Worm (Caenorhabditis elegans) whole organism, late embryonic: ENCODE data around the gene F44B9.8.

Experiments
- K02D7.2 ChIP-seq: sonication (generic microtip); optimal IDR thresholded peaks from 2 replicates; lab custom pipeline; 2017; ENCODE audit warnings: mild to moderate bottlenecking, missing genetic modification characterization, missing compliant biosample characterization
- K09A11.1 ChIP-seq: sonication (generic microtip); optimal IDR thresholded peaks from 2 replicates; lab custom pipeline; 2017; ENCODE audit warnings: antibody characterized with exemption, mild to moderate bottlenecking, missing genetic modification characterization, missing compliant biosample characterization; ENCODE audit not compliant: insufficient read depth
- T23F11.4 ChIP-seq: fragments of 200-800 bp; sonication (Bioruptor generic); optimal IDR thresholded peaks from 2 replicates; lab custom pipeline; 2018; ENCODE audit warnings: mild to moderate bottlenecking, missing genetic modification characterization, missing compliant biosample characterization
- Y22D7AL.16 ChIP-seq: sonication (generic microtip); optimal IDR thresholded peaks from 2 replicates; lab custom pipeline; 2016; ENCODE audit warnings: missing genetic modification characterization, missing compliant biosample characterization
- ahr-1 ChIP-seq: sonication (generic microtip); optimal IDR thresholded peaks from 2 replicates; lab custom pipeline; 2016; ENCODE audit warnings: missing genetic modification characterization, missing compliant biosample characterization
- ceh-22 ChIP-seq: sonication (generic microtip); optimal IDR thresholded peaks from 2 replicates; lab custom pipeline; 2017; ENCODE audit warnings: missing biosample characterization, missing genetic modification characterization
- ceh-24 ChIP-seq: sonication (generic microtip); optimal IDR thresholded peaks from 2 replicates; lab custom pipeline; 2016; ENCODE audit warnings: mild to moderate bottlenecking, missing genetic modification characterization, missing compliant biosample characterization
- ceh-34 ChIP-seq: sonication (generic microtip); optimal IDR thresholded peaks from 2 replicates; lab custom pipeline; 2016; ENCODE audit warnings: mild to moderate bottlenecking, missing genetic modification characterization, missing compliant biosample characterization
- ceh-48 ChIP-seq: sonication (generic microtip); optimal IDR thresholded peaks from 2 replicates; lab custom pipeline; 2016; ENCODE audit warnings: missing genetic modification characterization, inconsistent platforms, missing compliant biosample characterization
- ceh-6 ChIP-seq: fragments of 200-800 bp; sonication (Bioruptor generic); optimal IDR thresholded peaks from 2 replicates; lab custom pipeline; 2018; ENCODE audit warnings: mild to moderate bottlenecking, missing genetic modification characterization, missing compliant biosample characterization
- dmd-4 ChIP-seq: sonication (generic microtip); optimal IDR thresholded peaks from 2 replicates; lab custom pipeline; 2016; ENCODE audit warnings: borderline replicate concordance, missing genetic modification characterization, missing compliant biosample characterization
- dve-1 ChIP-seq: sonication (generic microtip); optimal IDR thresholded peaks from 2 replicates; lab custom pipeline; 2017; ENCODE audit warnings: antibody characterized with exemption, mild to moderate bottlenecking, missing genetic modification characterization, missing compliant biosample characterization
- elt-2 ChIP-seq: sonication (generic microtip); optimal IDR thresholded peaks from 2 replicates; lab custom pipeline; 2016; ENCODE audit warnings: missing genetic modification reagents, missing genetic modification characterization, missing compliant biosample characterization
- ets-4 ChIP-seq: sonication (generic microtip); optimal IDR thresholded peaks from 2 replicates; lab custom pipeline; 2016; ENCODE audit warnings: missing genetic modification characterization, missing compliant biosample characterization
- eyg-1 ChIP-seq: sonication (generic microtip); optimal IDR thresholded peaks from 2 replicates; lab custom pipeline; 2016; ENCODE audit warnings: missing genotype, missing genetic modification characterization, missing compliant biosample characterization
- fax-1 ChIP-seq: sonication (generic microtip); optimal IDR thresholded peaks from 2 replicates; lab custom pipeline; 2016; ENCODE audit warnings: missing genotype, missing genetic modification characterization, missing compliant biosample characterization
- fkh-10 ChIP-seq: fragments of 150-350 bp; optimal IDR thresholded peaks from 2 replicates; lab custom pipeline; 2014; ENCODE audit warnings: missing biosample characterization, missing genetic modification reagents, missing genetic modification characterization
- hlh-13 ChIP-seq: fragments of 200-800 bp; sonication (Bioruptor generic); optimal IDR thresholded peaks from 2 replicates; lab custom pipeline; 2018; ENCODE audit warnings: mild to moderate bottlenecking, missing genetic modification characterization, missing compliant biosample characterization
- hlh-30 ChIP-seq: sonication (generic microtip); optimal IDR thresholded peaks from 2 replicates; lab custom pipeline; 2017; ENCODE audit warnings: antibody characterized with exemption, missing genetic modification characterization, missing compliant biosample characterization; ENCODE audit not compliant: insufficient read depth
- hlh-6 ChIP-seq: sonication (generic microtip); optimal IDR thresholded peaks from 2 replicates; lab custom pipeline; 2016; ENCODE audit warnings: missing genotype, missing genetic modification characterization, missing compliant biosample characterization
- hlh-8 ChIP-seq: sonication (generic microtip); optimal IDR thresholded peaks from 2 replicates; lab custom pipeline; 2016; ENCODE audit warnings: missing genotype, missing genetic modification characterization, missing compliant biosample characterization
- lin-11 ChIP-seq: fragments of 200-800 bp; sonication (Bioruptor generic); optimal IDR thresholded peaks from 2 replicates; lab custom pipeline; 2018; ENCODE audit warnings: mild to moderate bottlenecking, missing genetic modification characterization, missing compliant biosample characterization
- npax-4 ChIP-seq: sonication (generic microtip); optimal IDR thresholded peaks from 2 replicates; lab custom pipeline; 2016; ENCODE audit warnings: missing genetic modification characterization, missing compliant biosample characterization
- odd-2 ChIP-seq: sonication (generic microtip); optimal IDR thresholded peaks from 2 replicates; lab custom pipeline; 2017; ENCODE audit warnings: antibody characterized with exemption, mild to moderate bottlenecking, missing genetic modification characterization, missing compliant biosample characterization
- pag-3 ChIP-seq: sonication (generic microtip); optimal IDR thresholded peaks from 2 replicates; lab custom pipeline; 2016; ENCODE audit warnings: missing compliant biosample characterization, missing genetic modification characterization, borderline replicate concordance
- sox-4 ChIP-seq: sonication (generic microtip); optimal IDR thresholded peaks from 2 replicates; lab custom pipeline; 2017; ENCODE audit warnings: mild to moderate bottlenecking, missing genetic modification characterization, inconsistent platforms, missing compliant biosample characterization
- unc-86 ChIP-seq: sonication (generic microtip); optimal IDR thresholded peaks from 2 replicates; lab custom pipeline; 2016; ENCODE audit warnings: missing genetic modification characterization, missing compliant biosample characterization
- zip-5 ChIP-seq: sonication (generic microtip); optimal IDR thresholded peaks from 2 replicates; lab custom pipeline; 2016; ENCODE audit warnings: missing genetic modification characterization, missing compliant biosample characterization

The F44B9.8 gene

DNA sequence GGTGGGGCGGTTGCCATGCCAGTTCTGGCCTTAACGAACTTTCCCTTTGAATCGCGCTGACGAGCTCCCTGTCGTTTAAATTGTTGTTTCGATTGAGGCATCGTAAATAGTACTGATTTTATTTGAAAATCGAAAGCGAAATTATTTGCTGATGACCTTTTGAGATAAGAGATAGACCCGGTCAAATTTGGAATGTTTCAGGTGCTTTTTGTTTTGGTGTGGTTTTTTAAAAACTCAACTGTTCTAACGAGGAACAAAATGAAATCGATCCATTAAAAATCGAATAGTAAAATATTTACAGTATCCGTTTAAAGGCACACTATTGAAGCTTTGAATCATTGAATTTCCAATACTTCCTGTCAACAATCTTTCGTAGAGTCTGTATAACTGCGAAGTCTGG, 13.3 kb upstream of the F44B9.8 start, which contains the start of gene K12H4.6:
K12H4.6 (minus strand) TSS at position 101 of the 400 bp plus-strand sequence.
- TF ChIP-seq dve-1 (tag; lab: Kevin White, UChicago): no peak
- TF ChIP-seq fkh-10 (GFP tag; lab: Kevin White, UChicago): no peak
- TF ChIP-seq K02D7.2 (tag; lab: Kevin White, UChicago): no peak
- TF ChIP-seq elt-2 (tag; lab: Kevin White, UChicago): no peak
- TF ChIP-seq T23F11.4 (GFP tag; lab: Kevin White, UChicago): no peak
- no peak for TF ChIP-seq Y22D7AL.16 (tag; lab: Kevin White, UChicago)
- TF ChIP-seq ahr-1 (tag; lab: Kevin White, UChicago): no peak
- TF ChIP-seq lin-11 (tag; lab: Kevin White, UChicago): no peak
- no peak for TF ChIP-seq ceh-22 (tag; lab: Kevin White, UChicago)

DNA sequence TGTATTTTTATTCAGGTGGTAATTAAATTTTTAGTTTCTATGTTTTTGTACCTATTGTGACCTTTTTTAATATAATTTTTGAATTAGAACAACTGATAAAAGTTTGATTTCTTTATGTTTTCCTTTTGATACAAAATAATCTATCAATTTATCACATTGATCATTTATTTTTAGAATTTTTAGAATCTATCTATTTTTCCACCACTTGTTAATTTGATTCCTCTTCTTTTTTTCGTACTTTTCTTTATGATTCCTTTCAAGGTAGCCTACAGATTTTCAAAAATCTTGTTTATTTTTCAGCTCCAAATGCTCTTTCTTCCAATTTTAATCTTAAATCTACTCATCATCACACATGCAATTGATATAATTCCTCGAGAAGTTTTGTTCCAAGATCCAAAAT, 8.5 kb upstream of the F44B9.8 start, which contains the start of gene dpf-6:
dpf-6 (plus strand) TSS at position 301 of the 400 bp plus-strand sequence.
- no peak for TF ChIP-seq sox-4
- no peak for TF ChIP-seq dmd-4 (tag; lab: Kevin White, UChicago)
- no peak for TF ChIP-seq odd-2 (tag; lab: Kevin White, UChicago)
- TF ChIP-seq eyg-1 (tag; lab: Kevin White, UChicago): no peak
- TF ChIP-seq hlh-6 (tag; lab: Kevin White, UChicago): no peak
- TF ChIP-seq ceh-6 (GFP tag; lab: Kevin White, UChicago): no peak
- TF ChIP-seq K09A11.1: no peak
- TF ChIP-seq ceh-34 (tag; lab: Kevin White, UChicago): no peak

DNA sequence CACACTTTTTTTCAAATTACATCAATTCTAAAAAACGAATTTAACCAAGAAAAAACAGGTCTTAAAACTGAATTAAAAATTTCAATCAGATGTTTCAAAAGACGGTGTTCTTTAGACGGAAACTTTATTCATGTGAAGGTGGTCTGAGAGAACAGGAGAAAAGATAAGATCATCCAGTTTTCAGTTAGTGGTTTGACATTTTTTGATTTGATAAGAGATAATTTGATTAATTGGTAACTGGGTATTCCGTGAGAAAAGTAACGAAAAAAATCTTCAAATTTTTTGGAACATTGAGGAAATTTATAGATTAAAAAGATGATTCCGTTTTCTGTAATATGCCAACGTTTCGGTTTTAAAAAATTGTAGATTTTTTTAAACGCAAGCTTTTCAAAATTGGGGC, 7.0 kb upstream of the F44B9.8 start:
- no peak for TF ChIP-seq ceh-48 (tag; lab: Kevin White, UChicago)
- TF ChIP-seq pag-3 (tag; lab: Kevin White, UChicago): no peak
- TF ChIP-seq ceh-24: no peak
- TF ChIP-seq elt-2 (tag; lab: Kevin White, UChicago): no peak

DNA sequence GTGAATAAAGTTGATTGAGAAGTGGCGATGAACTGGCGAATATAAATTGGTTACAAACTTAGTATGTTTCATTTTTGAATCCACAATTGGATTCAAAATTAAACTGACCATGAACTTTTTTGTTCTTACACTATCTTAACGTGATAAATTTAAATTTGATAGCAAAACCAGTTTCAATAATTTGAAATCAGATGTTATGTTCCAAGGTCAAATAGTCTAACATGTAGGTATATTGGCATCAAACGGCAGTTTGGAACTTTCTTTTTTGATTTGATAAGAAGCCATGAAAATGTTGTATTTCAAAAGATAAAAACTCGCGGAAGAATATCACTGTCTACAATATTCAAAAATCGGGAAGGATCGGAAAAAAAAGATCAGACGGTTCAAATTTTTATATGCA, 6.6 kb upstream of the F44B9.8 start:
- TF ChIP-seq ceh-48 (tag; lab: Kevin White, UChicago) (no peak), fkh-10 (GFP tag; lab: Kevin White, UChicago) (no peak), lin-11 (tag; lab: Kevin White, UChicago) (no peak), npax-4 (tag; lab: Kevin White, UChicago) (no peak), hlh-30 (tag; lab: Kevin White, UChicago) (no peak), elt-2 (tag; lab: Kevin White, UChicago) (no peak), unc-86 (no peak), zip-5 (tag; lab: Kevin White, UChicago) (no peak), ets-4 (tag; lab: Kevin White, UChicago) (no peak), hlh-8 (tag; lab: Kevin White, UChicago) (no peak)
- TF ChIP-seq, all 69 proteins: peak for 0

DNA sequence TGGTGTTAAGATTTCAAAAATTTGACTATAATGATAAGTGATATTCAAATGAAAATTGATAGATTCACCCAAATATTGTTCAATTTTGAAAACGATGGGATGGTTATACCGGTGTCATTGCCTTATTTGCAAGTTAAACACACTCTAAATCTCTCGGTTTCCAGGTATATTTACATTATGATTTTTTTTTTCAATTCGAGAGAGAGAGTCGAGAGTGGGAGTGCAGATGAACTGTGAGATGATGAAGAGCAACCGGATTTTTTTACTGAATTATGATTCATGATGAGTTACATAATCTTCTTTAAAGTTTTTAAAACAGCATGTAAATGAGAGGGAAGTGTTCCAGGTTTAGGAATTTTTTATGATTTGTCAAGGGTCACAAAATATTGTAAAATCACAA, 4.1 kb upstream of the F44B9.8 start, which contains the start of gene F44B9.10:
F44B9.10 (minus strand) TSS at position 101 of the 400 bp plus-strand sequence.
- no peak for TF ChIP-seq fax-1 (tag; lab: Kevin White, UChicago)

DNA sequence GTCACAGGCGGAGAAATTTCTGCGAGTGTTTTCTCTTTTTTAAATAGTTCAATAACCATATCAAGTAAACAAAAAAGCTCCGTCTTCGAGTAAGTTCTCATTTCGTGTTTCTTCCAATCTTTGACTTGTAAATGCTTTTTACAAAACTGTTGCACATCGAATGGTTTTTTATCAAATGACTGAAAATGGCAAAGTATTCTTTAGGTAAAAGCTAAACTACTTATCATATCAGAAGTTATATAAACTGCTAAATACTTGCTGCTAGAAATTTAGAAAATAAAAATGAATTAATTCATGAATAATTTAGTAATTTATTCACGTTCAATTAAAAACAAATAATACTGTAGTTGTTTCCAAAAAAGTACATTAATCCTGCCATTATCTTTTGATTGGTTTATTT, 1.5 kb upstream of the F44B9.8 start, which contains the start of gene F44B9.9:
F44B9.9 (minus strand) TSS at position 101 of the 400 bp plus-strand sequence.
- TF ChIP-seq ets-4 (tag; lab: Kevin White, UChicago) (no peak), ceh-6 (GFP tag; lab: Kevin White, UChicago) (no peak), ceh-22 (tag; lab: Kevin White, UChicago) (no peak), hlh-13 (GFP tag; lab: Kevin White, UChicago) (no peak), K02D7.2 (tag; lab: Kevin White, UChicago) (no peak)
